Fruit fly (Drosophila melanogaster) whole organism, embryonic: ENCODE data around the gene CG7006.

Experiments used
- C15 ChIP-seq: fragments of 200-800 bp; sonication (Bioruptor generic); IDR thresholded peaks from 3 replicates; pipeline ENCODE4 v1.3.6; 2022; ENCODE audit warnings: missing biosample characterization, missing genetic modification characterization
- CG10543 ChIP-seq: fragments of 200-800 bp; sonication (Bioruptor generic); optimal IDR thresholded peaks from 3 replicates; lab custom pipeline; 2017; ENCODE audit warnings: missing biosample characterization, mild to moderate bottlenecking, missing genetic modification characterization, moderate library complexity
- CG11723 ChIP-seq: fragments of 200-800 bp; sonication (Bioruptor generic); optimal IDR thresholded peaks from 2 replicates; lab custom pipeline; 2017; ENCODE audit warnings: missing biosample characterization, mild to moderate bottlenecking, missing genetic modification characterization
- CG13287 ChIP-seq: fragments of 200-800 bp; sonication (Bioruptor generic); IDR thresholded peaks from 2 replicates; pipeline ENCODE4 v1.3.6; 2022; ENCODE audit warnings: missing biosample characterization, missing genetic modification characterization; ENCODE audit not compliant: partially characterized antibody
- CG17802 ChIP-seq: fragments of 200-800 bp; sonication (Bioruptor generic); optimal IDR thresholded peaks from 2 replicates; lab custom pipeline; 2018; ENCODE audit warnings: missing biosample characterization, mild to moderate bottlenecking, missing genetic modification characterization, moderate library complexity
- CG18011 ChIP-seq: fragments of 200-800 bp; sonication (Bioruptor generic); optimal IDR thresholded peaks from 2 replicates; lab custom pipeline; 2017; ENCODE audit warnings: missing biosample characterization, missing genetic modification characterization, mild to moderate bottlenecking, moderate library complexity, missing genotype
- CG18764 ChIP-seq: fragments of 200-800 bp; sonication (Bioruptor generic); optimal IDR thresholded peaks from 3 replicates; lab custom pipeline; 2016; ENCODE audit warnings: missing biosample characterization, missing genetic modification characterization
- CG2120 ChIP-seq: fragments of 200-800 bp; sonication (Bioruptor generic); optimal IDR thresholded peaks from 3 replicates; lab custom pipeline; 2016; ENCODE audit warnings: missing biosample characterization, missing genetic modification characterization
- CG2129 ChIP-seq: fragments of 200-800 bp; sonication (Bioruptor generic); IDR thresholded peaks from 2 replicates; pipeline ENCODE4 v1.3.6; 2022; ENCODE audit warnings: missing biosample characterization, missing genetic modification characterization; ENCODE audit not compliant: partially characterized antibody
- CG32767 ChIP-seq: fragments of 200-800 bp; sonication (Bioruptor generic); IDR thresholded peaks from 2 replicates; pipeline ENCODE4 v1.3.6; 2022; ENCODE audit warnings: missing biosample characterization, missing genetic modification characterization
- CG34376 ChIP-seq: fragments of 200-800 bp; sonication (Bioruptor generic); optimal IDR thresholded peaks from 2 replicates; lab custom pipeline; 2018; ENCODE audit warnings: missing biosample characterization, mild to moderate bottlenecking, missing genetic modification characterization
- CG3838 ChIP-seq: fragments of 200-800 bp; sonication (Bioruptor generic); optimal IDR thresholded peaks from 3 replicates; lab custom pipeline; 2016; ENCODE audit warnings: missing biosample characterization, missing genetic modification characterization
- CG4328 ChIP-seq: fragments of 200-800 bp; sonication (Bioruptor generic); optimal IDR thresholded peaks from 3 replicates; lab custom pipeline; 2017; ENCODE audit warnings: missing biosample characterization, missing genetic modification reagents, missing genetic modification characterization
- CG43689 ChIP-seq: fragments of 200-800 bp; sonication (Bioruptor generic); IDR thresholded peaks from 2 replicates; pipeline ENCODE4 v1.3.6; 2022; ENCODE audit warnings: missing biosample characterization, missing genetic modification characterization
- CG4730 ChIP-seq: fragments of 200-800 bp; sonication (Bioruptor generic); IDR thresholded peaks from 2 replicates; pipeline ENCODE4 v1.3.6; 2022; ENCODE audit warnings: missing biosample characterization, missing genetic modification characterization
- CG7963 ChIP-seq: fragments of 200-800 bp; sonication (Bioruptor generic); IDR thresholded peaks from 3 replicates; pipeline ENCODE4 v1.3.6; 2022; ENCODE audit warnings: missing biosample characterization, missing genetic modification characterization; ENCODE audit not compliant: partially characterized antibody
- CG8290 ChIP-seq, 3 experiments: fragments of 200-800 bp; sonication (Bioruptor generic); optimal IDR thresholded peaks; 2 replicates each; lab custom pipeline; 2016 to 2019; ENCODE audit warnings: missing biosample characterization in 3 of 3, missing genetic modification characterization in 3 of 3, mild to moderate bottlenecking in 2 of 3, moderate library complexity in 1 of 3
- CG9437 ChIP-seq: fragments of 200-800 bp; sonication (Bioruptor generic); optimal IDR thresholded peaks from 2 replicates; lab custom pipeline; 2018; ENCODE audit warnings: missing biosample characterization, mild to moderate bottlenecking, missing genetic modification characterization
- CG9817 ChIP-seq: fragments of 200-800 bp; sonication (Bioruptor generic); optimal IDR thresholded peaks from 2 replicates; lab custom pipeline; 2018; ENCODE audit warnings: missing biosample characterization, mild to moderate bottlenecking, missing genetic modification characterization, moderate library complexity
- D19B ChIP-seq: fragments of 200-800 bp; sonication (Bioruptor generic); optimal IDR thresholded peaks from 2 replicates; lab custom pipeline; 2017; ENCODE audit warnings: missing biosample characterization, mild to moderate bottlenecking, missing genetic modification characterization
- Dek ChIP-seq: fragments of 200-800 bp; sonication (Bioruptor generic); optimal IDR thresholded peaks from 3 replicates; lab custom pipeline; 2019; ENCODE audit warnings: missing biosample characterization, mild to moderate bottlenecking, missing genetic modification characterization, moderate library complexity
- Doc2 ChIP-seq: fragments of 200-800 bp; sonication (Bioruptor generic); IDR thresholded peaks from 2 replicates; pipeline ENCODE4 v1.3.6; 2022; ENCODE audit warnings: missing biosample characterization, missing genetic modification characterization
- Ets97D ChIP-seq: fragments of 200-800 bp; sonication (Bioruptor generic); optimal IDR thresholded peaks from 3 replicates; lab custom pipeline; 2016; ENCODE audit warnings: missing biosample characterization, missing genetic modification characterization
- HLH54F ChIP-seq: fragments of 200-800 bp; sonication (Bioruptor generic); optimal IDR thresholded peaks from 3 replicates; lab custom pipeline; 2016; ENCODE audit warnings: missing biosample characterization, missing genetic modification characterization
- Hr51 ChIP-seq, 2 experiments: fragments of 200-800 bp; sonication (Bioruptor generic); optimal IDR thresholded peaks; 2 replicates in 1 of 2; 3 replicates in 1 of 2; lab custom pipeline; 2016 to 2018; ENCODE audit warnings: missing biosample characterization in 2 of 2, missing genetic modification characterization in 2 of 2, mild to moderate bottlenecking in 1 of 2, moderate library complexity in 1 of 2
- Mad ChIP-seq: fragments of 200-800 bp; sonication (Bioruptor generic); optimal IDR thresholded peaks from 2 replicates; lab custom pipeline; 2016; ENCODE audit warnings: missing biosample characterization, missing genetic modification characterization
- Med ChIP-seq: fragments of 200-800 bp; sonication (Bioruptor generic); peaks from one replicate; lab custom pipeline; 2016; ENCODE audit warnings: missing biosample characterization, missing genetic modification characterization, mild to moderate bottlenecking, inconsistent platforms, moderate library complexity
- Six4 ChIP-seq: fragments of 200-800 bp; sonication (Bioruptor generic); optimal IDR thresholded peaks from 2 replicates; lab custom pipeline; 2016; ENCODE audit warnings: missing biosample characterization, missing genetic modification characterization
- Ssrp ChIP-seq: fragments of 200-800 bp; sonication (Bioruptor generic); optimal IDR thresholded peaks from 2 replicates; lab custom pipeline; 2018; ENCODE audit warnings: missing biosample characterization, mild to moderate bottlenecking, missing genetic modification characterization, moderate library complexity
- Stat92E ChIP-seq, 3 experiments: fragments of >200 bp in 2 of 3; fragments of 200-800 bp in 1 of 3; sonication (Bioruptor generic) in 1 of 3; optimal IDR thresholded peaks; 2 replicates each; lab custom pipeline; 2017 to 2019; ENCODE audit warnings: missing biosample characterization in 3 of 3, missing genetic modification characterization in 3 of 3, mild to moderate bottlenecking in 1 of 3, moderate library complexity in 1 of 3
- YL-1 ChIP-seq: fragments of 200-800 bp; sonication (Bioruptor generic); optimal IDR thresholded peaks from 3 replicates; lab custom pipeline; 2017; ENCODE audit warnings: missing biosample characterization, mild to moderate bottlenecking, missing genetic modification characterization
- ase ChIP-seq: fragments of 200-800 bp; sonication (Bioruptor generic); IDR thresholded peaks from 3 replicates; pipeline ENCODE4 v1.3.6; 2022; ENCODE audit warnings: missing biosample characterization, missing genetic modification characterization
- ci ChIP-seq: fragments of 200-800 bp; sonication (Bioruptor generic); IDR thresholded peaks from 3 replicates; pipeline ENCODE4 v1.3.6; 2022; ENCODE audit warnings: missing biosample characterization, missing genetic modification characterization
- dm ChIP-seq: fragments of 200-800 bp; sonication (Bioruptor generic); optimal IDR thresholded peaks from 3 replicates; lab custom pipeline; 2016; ENCODE audit warnings: missing biosample characterization, missing genetic modification characterization
- esg ChIP-seq: fragments of 200-800 bp; sonication (Bioruptor generic); conservative IDR thresholded peaks from 2 replicates; pipeline ENCODE4 v1.3.6; 2022; ENCODE audit warnings: missing biosample characterization, missing genetic modification characterization
- gem ChIP-seq: fragments of 200-800 bp; sonication (Bioruptor generic); optimal IDR thresholded peaks from 2 replicates; lab custom pipeline; 2019; ENCODE audit warnings: missing biosample characterization, mild to moderate bottlenecking, missing genetic modification characterization, moderate library complexity
- ind ChIP-seq: fragments of 200-800 bp; sonication (Bioruptor generic); optimal IDR thresholded peaks from 3 replicates; lab custom pipeline; 2016; ENCODE audit warnings: missing biosample characterization, missing genetic modification characterization
- jigr1 ChIP-seq: fragments of 200-800 bp; sonication (Bioruptor generic); IDR thresholded peaks from 3 replicates; pipeline ENCODE4 v1.3.6; 2022; ENCODE audit warnings: missing biosample characterization, missing genetic modification characterization
- kah ChIP-seq: fragments of 200-800 bp; sonication (Bioruptor generic); optimal IDR thresholded peaks from 2 replicates; lab custom pipeline; 2018; ENCODE audit warnings: missing biosample characterization, mild to moderate bottlenecking, missing genetic modification characterization
- org-1 ChIP-seq: fragments of 200-800 bp; sonication (Bioruptor generic); optimal IDR thresholded peaks from 2 replicates; lab custom pipeline; 2017; ENCODE audit warnings: missing biosample characterization, missing genetic modification characterization
- pnt ChIP-seq: fragments of 200-800 bp; sonication (Bioruptor generic); optimal IDR thresholded peaks from 3 replicates; lab custom pipeline; 2016; ENCODE audit warnings: missing biosample characterization, missing genetic modification characterization
- sens-2 ChIP-seq: fragments of 200-800 bp; sonication (Bioruptor generic); IDR thresholded peaks from 2 replicates; pipeline ENCODE4 v1.3.6; 2022; ENCODE audit warnings: missing biosample characterization, missing genetic modification characterization
- slbo ChIP-seq: fragments of 200-800 bp; sonication (Bioruptor generic); IDR thresholded peaks from 2 replicates; pipeline ENCODE4 v1.3.6; 2022; ENCODE audit warnings: missing biosample characterization, missing genetic modification characterization
- stc ChIP-seq: fragments of 200-800 bp; sonication (Bioruptor generic); IDR thresholded peaks from 2 replicates; pipeline ENCODE4 v1.3.6; 2022; ENCODE audit warnings: missing biosample characterization, missing genetic modification characterization
- stwl ChIP-seq: fragments of 200-800 bp; sonication (Bioruptor generic); optimal IDR thresholded peaks from 3 replicates; lab custom pipeline; 2018; ENCODE audit warnings: missing biosample characterization, mild to moderate bottlenecking, missing genetic modification characterization, moderate library complexity
- tx ChIP-seq: fragments of 200-800 bp; sonication (Bioruptor generic); optimal IDR thresholded peaks from 2 replicates; lab custom pipeline; 2016; ENCODE audit warnings: missing biosample characterization, missing genetic modification characterization
- zf30C ChIP-seq: fragments of 200-800 bp; sonication (Bioruptor generic); optimal IDR thresholded peaks from 3 replicates; lab custom pipeline; 2018; ENCODE audit warnings: missing biosample characterization, mild to moderate bottlenecking, missing genetic modification characterization
- zfh2 ChIP-seq: fragments of 200-800 bp; sonication (Bioruptor generic); optimal IDR thresholded peaks from 2 replicates; lab custom pipeline; 2016; ENCODE audit warnings: missing biosample characterization, missing genetic modification characterization

Gene CG7006

dm6 chr3R:24810844-24811625, 39.4 kb upstream of the CG7006 start (continued):
- TF ChIP-seq YL-1 (GFP tag; lab: Kevin White, UChicago), result peak; percentile 35
- peak; percentile 94 for TF ChIP-seq slbo (GFP tag; lab: Robert Waterston, UW)
- TF ChIP-seq CG3838 (GFP tag; lab: Kevin White, UChicago), result peak; percentile 42
- TF ChIP-seq Stat92E (GFP tag; optimal IDR thresholded peaks at IDR 0.05; lab: Kevin White, UChicago), result peak in 1 of 3 experiments; percentile 6
- peak; percentile 71; the same call in 1 of the 2 replicates for TF ChIP-seq sens-2
- peak; percentile 86 for TF ChIP-seq Mad
- peak; percentile 89 for TF ChIP-seq ind
- TF ChIP-seq stc (GFP tag; lab: Robert Waterston, UW), result peak; percentile 85
- TF ChIP-seq CG9437 (GFP tag; lab: Kevin White, UChicago), result peak; percentile 76
- TF ChIP-seq Doc2 (GFP tag; lab: Robert Waterston, UW), result peak; percentile 77
- peak; percentile 95 for TF ChIP-seq CG2120 (GFP tag; lab: Kevin White, UChicago)
- peak; percentile 81 for TF ChIP-seq CG43689 (GFP tag; lab: Robert Waterston, UW)
- peak; percentile 88 for TF ChIP-seq esg (GFP tag; lab: Robert Waterston, UW)
- no peak for TF ChIP-seq CG13287 (GFP tag; lab: Robert Waterston, UW)
- peak; percentile 83 for TF ChIP-seq C15
- peak; percentile 67 for TF ChIP-seq CG17802 (tag; lab: Kevin White, UChicago)
- peak; percentile 8 for TF ChIP-seq CG8290 (GFP tag; optimal IDR thresholded peaks at IDR 0.05; lab: Kevin White, UChicago)
- peak in 1 of 2 experiments; percentile 98 for TF ChIP-seq CG8290 (tag; optimal IDR thresholded peaks at IDR 0.05; lab: Kevin White, UChicago)
- TF ChIP-seq tx, result peak; percentile 88
- TF ChIP-seq zf30C, result no peak
- peak; percentile 85 for TF ChIP-seq CG4730 (GFP tag; lab: Robert Waterston, UW)
- peak; percentile 90 for TF ChIP-seq ase (GFP tag; lab: Robert Waterston, UW)
- peak; percentile 89 for TF ChIP-seq zfh2 (GFP tag; lab: Kevin White, UChicago)
- TF ChIP-seq Ets97D (GFP tag; lab: Kevin White, UChicago), result peak; percentile 76
- no peak for TF ChIP-seq CG7963 (GFP tag; lab: Robert Waterston, UW)
- peak; percentile 69 for TF ChIP-seq CG10543 (GFP tag; lab: Kevin White, UChicago)
- TF ChIP-seq pnt (GFP tag; lab: Kevin White, UChicago), result peak; percentile 70
- TF ChIP-seq D19B (GFP tag; lab: Kevin White, UChicago), result peak; percentile 73
- TF ChIP-seq CG4328 (GFP tag; lab: Kevin White, UChicago), result peak; percentile 69
- peak; percentile 85 for TF ChIP-seq org-1
- no peak for TF ChIP-seq CG2129 (GFP tag; lab: Robert Waterston, UW)
- peak; percentile 90 for TF ChIP-seq CG9817
- TF ChIP-seq CG18011 (GFP tag; lab: Kevin White, UChicago), result peak; percentile 67
- peak; percentile 79 for TF ChIP-seq Ssrp
- TF ChIP-seq HLH54F (GFP tag; lab: Kevin White, UChicago), result peak; percentile 92
- TF ChIP-seq CG34376, result peak; percentile 74
- TF ChIP-seq gem (tag; lab: Kevin White, UChicago), result peak; percentile 91
- TF ChIP-seq Six4, result peak; percentile 75
- peak; percentile 81 for TF ChIP-seq CG11723
- no peak for TF ChIP-seq stwl (tag; lab: Kevin White, UChicago)
- peak; percentile 99 for TF ChIP-seq Med (GFP tag; lab: Kevin White, UChicago)
- TF ChIP-seq ci (GFP tag; lab: Robert Waterston, UW), result peak; percentile 94
- no peak for TF ChIP-seq jigr1 (GFP tag; lab: Robert Waterston, UW)
- peak; percentile 81 for TF ChIP-seq CG32767
- peak; percentile 76 to 90 for TF ChIP-seq Hr51 (GFP tag; optimal IDR thresholded peaks at IDR 0.05; lab: Kevin White, UChicago)
- peak; percentile 72 for TF ChIP-seq CG18764 (GFP tag; lab: Kevin White, UChicago)
- TF ChIP-seq dm (GFP tag; lab: Kevin White, UChicago), result peak; percentile 71
- TF ChIP-seq kah, result peak; percentile 70
- TF ChIP-seq Dek (tag; lab: Kevin White, UChicago), result peak; percentile 87
